Fruit fly (Drosophila melanogaster): ENCODE measurements around the gene Ubc84D.
A peak's percentile ranks its signal among the peaks of the same experiment; 100 is the strongest.

Ubc84D gene

DNA sequence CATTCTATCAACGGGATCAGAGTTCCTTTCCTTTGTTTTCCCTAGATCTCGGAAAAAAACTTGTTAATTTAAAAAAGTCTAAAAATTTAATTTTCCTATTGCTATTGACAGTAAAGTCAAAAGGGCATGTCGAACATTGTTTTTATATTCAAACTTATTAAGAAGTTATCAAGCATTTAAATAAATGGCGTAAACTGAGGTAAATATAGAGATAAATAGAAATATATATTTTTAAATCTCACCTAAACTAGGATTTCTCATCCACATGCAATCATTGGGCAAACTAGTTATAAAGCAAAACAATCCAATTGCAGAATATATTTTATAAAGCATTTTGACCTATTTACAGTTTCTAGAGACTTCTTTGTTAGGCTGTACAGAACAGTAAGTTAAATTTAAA lies at the start of gene Ubc84D:
Ubc84D (minus strand) TSS at position 101 of the 400 bp plus-strand sequence.
- TF ChIP-seq CG9727 (GFP tag; optimal IDR thresholded peaks at IDR 0.05) (no peak), sens (GFP tag) (peak; percentile 16)

DNA sequence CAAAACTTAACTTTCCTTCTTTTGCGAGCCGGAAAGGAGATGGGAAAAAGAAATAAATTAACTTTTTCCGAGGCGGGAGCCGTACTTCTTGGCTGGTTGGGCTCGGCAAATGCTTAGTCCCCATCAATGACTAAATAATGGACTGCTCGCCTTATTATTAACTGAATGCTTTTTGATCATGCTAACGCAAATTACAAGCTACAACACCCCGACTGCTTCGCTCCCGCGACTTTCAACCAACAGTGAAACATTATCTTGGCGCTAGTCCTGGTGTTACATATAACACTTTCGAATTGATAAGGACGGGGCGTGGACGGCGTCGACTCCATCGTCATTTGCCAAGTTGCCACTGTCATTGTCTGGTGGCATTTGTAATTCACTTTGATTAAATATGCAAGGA lies 32.5 kb upstream of the Ubc84D start, which contains the start of gene CG45545:
CG45545 (plus strand) TSS at position 301 of the 400 bp plus-strand sequence.
- TF ChIP-seq Ets65A (GFP tag) (peak; percentile 7), Six4 (GFP tag; optimal IDR thresholded peaks at IDR 0.05) (no peak), vnd (GFP tag; IDR thresholded peaks at IDR 0.05; ENCODE audit: partially characterized antibody) (0 out of 3 replicates have a peak, but pooled peaks have one; percentile 25)

DNA sequence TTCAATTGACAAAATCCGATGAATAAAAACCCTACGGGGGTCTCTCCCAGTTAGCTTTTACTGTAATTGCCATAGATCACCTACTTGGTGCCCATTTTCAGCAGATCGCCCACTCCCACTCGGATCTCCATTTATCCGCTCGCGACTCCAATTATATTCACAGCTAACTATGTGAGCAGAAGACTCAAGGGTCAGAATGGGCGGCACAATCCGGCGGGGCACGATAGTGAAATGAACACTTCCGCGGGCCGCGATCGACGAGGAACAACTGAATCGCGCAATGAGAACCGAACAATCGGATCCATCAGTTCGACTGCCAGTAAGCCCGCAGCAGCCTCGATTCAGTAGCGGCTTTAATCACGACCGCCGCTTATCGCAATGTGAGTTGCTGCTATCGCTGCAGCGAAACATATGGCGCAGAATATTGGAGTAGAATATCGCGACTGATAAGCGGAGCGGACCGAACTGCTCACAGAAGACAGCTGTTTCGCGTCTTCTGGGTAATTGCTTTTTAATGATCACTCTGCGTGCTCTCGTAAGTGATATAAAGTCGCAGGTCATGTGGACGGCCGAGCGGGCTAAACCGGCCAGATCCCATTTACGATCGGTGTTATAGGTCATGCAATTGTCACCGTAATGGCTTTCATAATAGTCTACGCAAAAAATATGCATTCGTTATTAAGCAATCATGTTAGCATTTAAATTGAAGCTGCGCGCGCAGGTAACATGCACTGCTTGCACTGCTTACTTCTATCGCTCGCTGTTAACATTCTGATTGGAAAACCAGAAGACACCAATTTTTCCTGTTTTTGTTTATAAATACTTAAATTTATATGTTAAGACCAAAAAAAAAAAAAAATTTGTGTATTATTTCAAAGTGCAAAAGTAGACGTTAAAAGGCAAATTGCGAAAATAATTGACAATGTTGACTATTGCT lies 29.8 kb upstream of the Ubc84D start, which contains the start of gene alpha-Est1:
alpha-Est1 (minus strand) TSS at position 317 of the 937 bp plus-strand sequence.
- TF ChIP-seq exex (tag; optimal IDR thresholded peaks at IDR 0.05) = peak; percentile 51
- TF ChIP-seq Nf-YB (GFP tag; optimal IDR thresholded peaks at IDR 0.05) = no peak
- peak in 1 of 2 experiments; percentile 24 for TF ChIP-seq crp (GFP tag; optimal IDR thresholded peaks at IDR 0.05)
- TF ChIP-seq chinmo (GFP tag; IDR thresholded peaks at IDR 0.05; ENCODE audit: partially characterized antibody) = peak; percentile 75; the same call in 2 of the 4 replicates
- peak; percentile 89 for TF ChIP-seq CG31365 (tag; optimal IDR thresholded peaks at IDR 0.05)
- TF ChIP-seq ken (GFP tag; IDR thresholded peaks at IDR 0.05) = 0 out of 3 replicates have a peak, but pooled peaks have one; percentile 22
- TF ChIP-seq CG2199 (GFP tag; IDR thresholded peaks at IDR 0.05) = 0 out of 3 replicates have a peak, but pooled peaks have one; percentile 16
- TF ChIP-seq CG10959 (GFP tag; IDR thresholded peaks at IDR 0.05) = no peak
- TF ChIP-seq zen (tag; optimal IDR thresholded peaks at IDR 0.05) = peak; percentile 94
- TF ChIP-seq Dp (GFP tag; optimal IDR thresholded peaks at IDR 0.05) = peak; percentile 45
- TF ChIP-seq CG3995 (GFP tag; optimal IDR thresholded peaks at IDR 0.05) = peak; percentile 32
- peak; percentile 69 for TF ChIP-seq stwl (tag; optimal IDR thresholded peaks at IDR 0.05)
- TF ChIP-seq sug (tag; optimal IDR thresholded peaks at IDR 0.05) = peak; percentile 94
- TF ChIP-seq insv (GFP tag; optimal IDR thresholded peaks at IDR 0.05) = peak in 1 of 2 experiments; percentile 88
- TF ChIP-seq E2f2 (GFP tag; IDR thresholded peaks at IDR 0.05) = peak; percentile 63
- peak; percentile 26 for TF ChIP-seq sens (GFP tag)
- TF ChIP-seq CG15479 (GFP tag; optimal IDR thresholded peaks at IDR 0.05) = peak; percentile 39
- no peak for TF ChIP-seq CG14860 (GFP tag; IDR thresholded peaks at IDR 0.05; ENCODE audit: partially characterized antibody)
- TF ChIP-seq bcd (GFP tag; optimal IDR thresholded peaks at IDR 0.05) = no peak
- no peak for TF ChIP-seq ham (GFP tag; IDR thresholded peaks at IDR 0.05)
- TF ChIP-seq tll (GFP tag; optimal IDR thresholded peaks at IDR 0.05) = peak in 1 of 2 experiments; percentile 3
- peak; percentile 70 for TF ChIP-seq mirr (GFP tag; optimal IDR thresholded peaks at IDR 0.05)
- TF ChIP-seq CG6175 (GFP tag; IDR thresholded peaks at IDR 0.05) = 0 out of 3 replicates have a peak, but pooled peaks have one; percentile 33
- TF ChIP-seq Jarid2 (GFP tag; optimal IDR thresholded peaks at IDR 0.05) = peak; percentile 50
- TF ChIP-seq grau (tag; optimal IDR thresholded peaks at IDR 0.05) = no peak
- TF ChIP-seq sqz (GFP tag; optimal IDR thresholded peaks at IDR 0.05) = no peak
- TF ChIP-seq CG7745 (tag; optimal IDR thresholded peaks at IDR 0.05) = no peak
- TF ChIP-seq Hr78 (GFP tag; optimal IDR thresholded peaks at IDR 0.05) = peak in 1 of 2 experiments; percentile 15
- TF ChIP-seq Deaf1 (tag; optimal IDR thresholded peaks at IDR 0.05) = peak; percentile 72
- 0 out of 2 replicates have a peak, but pooled peaks have one; percentile 10 for TF ChIP-seq slbo (GFP tag; IDR thresholded peaks at IDR 0.05)
- no peak for TF ChIP-seq hbn (GFP tag; IDR thresholded peaks at IDR 0.05; ENCODE audit: partially characterized antibody)
- 0 out of 2 replicates have a peak, but pooled peaks have one; percentile 6 for TF ChIP-seq CG31224 (GFP tag; IDR thresholded peaks at IDR 0.05)
- TF ChIP-seq Atf6 (GFP tag; IDR thresholded peaks at IDR 0.05) = 0 out of 2 replicates have a peak, but pooled peaks have one; percentile 25
- 0 out of 2 replicates have a peak, but pooled peaks have one; percentile 11 for TF ChIP-seq rib (GFP tag; IDR thresholded peaks at IDR 0.05)
- TF ChIP-seq Tbp (GFP tag; optimal IDR thresholded peaks at IDR 0.05) = no peak
- no peak for TF ChIP-seq CG11398 (GFP tag; optimal IDR thresholded peaks at IDR 0.05)
- peak; percentile 29 for TF ChIP-seq CG34376 (GFP tag; optimal IDR thresholded peaks at IDR 0.05)
